In the genomic region with DNA sequence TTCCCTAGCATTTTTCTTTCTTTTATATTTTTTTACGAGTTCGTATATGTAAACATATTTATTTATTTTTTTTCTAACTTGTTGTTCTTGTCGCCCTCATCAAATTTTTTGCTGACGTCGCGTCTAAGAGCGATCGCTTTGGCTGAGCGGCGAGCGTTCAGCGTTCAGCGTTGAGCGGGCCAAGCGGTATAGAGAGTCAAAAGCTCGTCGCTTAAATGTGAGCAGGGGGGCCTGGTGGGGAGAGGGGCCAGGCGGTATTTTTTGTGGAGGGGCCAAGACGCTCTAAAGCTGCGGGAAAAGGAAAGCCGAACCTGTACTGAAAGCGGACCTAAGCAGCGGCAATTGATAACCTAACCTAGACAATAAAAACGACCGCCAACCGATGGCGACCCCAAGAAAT, we compare ENCODE assay signal across 4 fruit fly cellular contexts.
TF ChIP-seq lines count a peak whose summit lies in the region.

No protein-coding gene starts in this region.

- no peak for TF ChIP-seq CTCF in whole organism, embryonic (GFP tag; optimal IDR thresholded peaks at IDR 0.05; lab: Kevin White, UChicago)

TF ChIP-seq in whole organism, adult, 20 proteins besides CTCF, POLR2A, EP300 and RAD21:
- TF ChIP-seq CG14711 (tag; optimal IDR thresholded peaks at IDR 0.05; lab: Kevin White, UChicago) (peak; percentile 22), CG12768 (GFP tag; optimal IDR thresholded peaks at IDR 0.05; lab: Kevin White, UChicago) (peak; percentile 29), ovo (GFP tag; optimal IDR thresholded peaks at IDR 0.05; lab: Kevin White, UChicago) (no peak), Mnt (GFP tag; optimal IDR thresholded peaks at IDR 0.05; lab: Kevin White, UChicago) (peak; percentile 19), CG33017 (tag; optimal IDR thresholded peaks at IDR 0.05; lab: Kevin White, UChicago) (no peak), tj (GFP tag; optimal IDR thresholded peaks at IDR 0.05; lab: Kevin White, UChicago) (peak; percentile 97), pad (GFP tag; optimal IDR thresholded peaks at IDR 0.05; lab: Kevin White, UChicago) (peak; percentile 80), CG7101 (tag; optimal IDR thresholded peaks at IDR 0.05; lab: Kevin White, UChicago) (peak; percentile 32)
TF ChIP-seq in whole organism, adult: peak in this region for 6.

TF ChIP-seq in whole organism, embryonic, 481 proteins besides CTCF, POLR2A, EP300 and RAD21 (continues in another document):
- no peak for TF ChIP-seq pita (GFP tag; optimal IDR thresholded peaks at IDR 0.05; lab: Kevin White, UChicago)
- 0 out of 3 replicates have a peak, but pooled peaks have one; percentile 31 for TF ChIP-seq Dbx (GFP tag; IDR thresholded peaks at IDR 0.05; lab: Robert Waterston, UW)
- TF ChIP-seq chinmo (GFP tag; IDR thresholded peaks at IDR 0.05; lab: Robert Waterston, UW; ENCODE audit: partially characterized antibody), result peak; percentile 66; the same call in 1 of the 4 replicates
- no peak for TF ChIP-seq gro (GFP tag; optimal IDR thresholded peaks at IDR 0.05; lab: Kevin White, UChicago)
- no peak for TF ChIP-seq oc (tag; optimal IDR thresholded peaks at IDR 0.05; lab: Kevin White, UChicago)
- TF ChIP-seq Dfd (GFP tag; optimal IDR thresholded peaks at IDR 0.05; lab: Kevin White, UChicago), result no peak
- TF ChIP-seq sd (tag; optimal IDR thresholded peaks at IDR 0.05; lab: Kevin White, UChicago), result peak; percentile 23
- no peak for TF ChIP-seq Nf-YA (GFP tag; IDR thresholded peaks at IDR 0.05; lab: Robert Waterston, UW)
- TF ChIP-seq CG18764 (GFP tag; optimal IDR thresholded peaks at IDR 0.05; lab: Kevin White, UChicago), result no peak
- TF ChIP-seq Nf-YB (GFP tag; optimal IDR thresholded peaks at IDR 0.05; lab: Kevin White, UChicago), result no peak
- no peak for TF ChIP-seq C15 (GFP tag; IDR thresholded peaks at IDR 0.05; lab: Robert Waterston, UW)
- no peak for TF ChIP-seq CG6683 (GFP tag; optimal IDR thresholded peaks at IDR 0.05; lab: Kevin White, UChicago)
- TF ChIP-seq HmgZ (tag; optimal IDR thresholded peaks at IDR 0.05; lab: Kevin White, UChicago), result peak; percentile 17
- TF ChIP-seq MTF-1 (GFP tag; optimal IDR thresholded peaks at IDR 0.05; lab: Kevin White, UChicago; ENCODE audit: borderline replicate concordance), result no peak
- no peak for TF ChIP-seq Gsc (GFP tag; IDR thresholded peaks at IDR 0.05; lab: Robert Waterston, UW)
- TF ChIP-seq CG12769 (tag; optimal IDR thresholded peaks at IDR 0.05; lab: Kevin White, UChicago), result peak; percentile 72
- no peak for TF ChIP-seq CG9817 (tag; optimal IDR thresholded peaks at IDR 0.05; lab: Kevin White, UChicago)
- no peak for TF ChIP-seq CG10565 (GFP tag; optimal IDR thresholded peaks at IDR 0.05; lab: Kevin White, UChicago)
- no peak for TF ChIP-seq run (tag; optimal IDR thresholded peaks at IDR 0.05; lab: Kevin White, UChicago)
- no peak for TF ChIP-seq HLH3B (GFP tag; IDR thresholded peaks at IDR 0.05; lab: Robert Waterston, UW)
- no peak for TF ChIP-seq sima (GFP tag; optimal IDR thresholded peaks at IDR 0.05; lab: Kevin White, UChicago)
- no peak for TF ChIP-seq br (optimal IDR thresholded peaks at IDR 0.05; lab: Kevin White, UChicago)
- TF ChIP-seq Optix (GFP tag; IDR thresholded peaks at IDR 0.05; lab: Robert Waterston, UW), result no peak
- TF ChIP-seq insv (GFP tag; optimal IDR thresholded peaks at IDR 0.05; lab: Kevin White, UChicago), result no peak
- no peak for TF ChIP-seq bcd (GFP tag; optimal IDR thresholded peaks at IDR 0.05; lab: Kevin White, UChicago)
- TF ChIP-seq Oli (tag; optimal IDR thresholded peaks at IDR 0.05; lab: Kevin White, UChicago), result no peak
- TF ChIP-seq Bdp1 (GFP tag; optimal IDR thresholded peaks at IDR 0.05; lab: Kevin White, UChicago), result no peak

TF ChIP-seq in whole organism, prepupa, 60 proteins besides CTCF, POLR2A, EP300 and RAD21:
- TF ChIP-seq CG31627 (GFP tag; optimal IDR thresholded peaks at IDR 0.05; lab: Kevin White, UChicago), result no peak
- peak; percentile 58 for TF ChIP-seq svp (GFP tag; lab: Kevin White, UChicago)
- TF ChIP-seq vri (GFP tag; optimal IDR thresholded peaks at IDR 0.05; lab: Kevin White, UChicago), result peak; percentile 17
- TF ChIP-seq CG16779 (tag; optimal IDR thresholded peaks at IDR 0.05; lab: Kevin White, UChicago), result no peak
- TF ChIP-seq Sox14 (GFP tag; optimal IDR thresholded peaks at IDR 0.05; lab: Kevin White, UChicago), result no peak

TF ChIP-seq in whole organism, wandering third instar larva, 38 proteins besides CTCF, POLR2A, EP300 and RAD21:
- no peak for TF ChIP-seq CrebA (GFP tag; optimal IDR thresholded peaks at IDR 0.05; lab: Kevin White, UChicago; ENCODE audit: borderline replicate concordance)
- TF ChIP-seq Rel (GFP tag; optimal IDR thresholded peaks at IDR 0.05; lab: Kevin White, UChicago), result no peak
- peak; percentile 39 for TF ChIP-seq Rel (tag; optimal IDR thresholded peaks at IDR 0.05; lab: Kevin White, UChicago)
- TF ChIP-seq Dif (GFP tag; optimal IDR thresholded peaks at IDR 0.05; lab: Kevin White, UChicago; ENCODE audit: partially characterized antibody), result peak; percentile 48
